Worm (Caenorhabditis elegans) whole organism, young adult: ENCODE data around the gene clc-12.
A peak's percentile ranks its signal among the peaks of the same experiment; 100 is the strongest.

Experiments used
- B0336.3 ChIP-seq: fragments of 200-800 bp; sonication (Bioruptor generic); IDR thresholded peaks from 2 replicates; pipeline ENCODE4 v1.3.6; 2022; ENCODE audit warnings: missing genetic modification characterization, missing compliant biosample characterization
- C17E4.6 ChIP-seq: fragments of 200-800 bp; sonication (Bioruptor generic); IDR thresholded peaks from 2 replicates; pipeline ENCODE4 v1.3.6; 2022; ENCODE audit warnings: missing genetic modification reagents, missing genetic modification characterization, missing compliant biosample characterization
- F22D6.2 ChIP-seq: sonication (generic microtip); optimal IDR thresholded peaks from 2 replicates; lab custom pipeline; 2016; ENCODE audit warnings: mild to moderate bottlenecking, missing genetic modification characterization, missing compliant biosample characterization
- T07F8.4 ChIP-seq: sonication (generic microtip); optimal IDR thresholded peaks from 2 replicates; lab custom pipeline; 2016; ENCODE audit warnings: mild to moderate bottlenecking, missing genetic modification characterization, moderate library complexity, missing compliant biosample characterization
- T26A5.8 ChIP-seq: sonication (generic microtip); optimal IDR thresholded peaks from 2 replicates; lab custom pipeline; 2016; ENCODE audit warnings: missing genetic modification characterization, missing compliant biosample characterization
- Y56A3A.18 ChIP-seq: fragments of 200-800 bp; sonication (Bioruptor generic); IDR thresholded peaks from 2 replicates; pipeline ENCODE4 v1.3.6; 2022; ENCODE audit warnings: missing genetic modification reagents, missing genetic modification characterization, missing compliant biosample characterization
- Y79H2A.3 ChIP-seq: fragments of 200-800 bp; sonication (Bioruptor generic); conservative IDR thresholded peaks from 2 replicates; pipeline ENCODE4 v1.3.6; 2022; ENCODE audit warnings: missing genetic modification reagents, missing genetic modification characterization, missing compliant biosample characterization
- akir-1 ChIP-seq: fragments of 200-800 bp; sonication (Bioruptor generic); optimal IDR thresholded peaks from 2 replicates; lab custom pipeline; 2018; ENCODE audit warnings: mild to moderate bottlenecking, missing genetic modification characterization, moderate library complexity, missing compliant biosample characterization
- athp-1 ChIP-seq: sonication (generic microtip); optimal IDR thresholded peaks from 2 replicates; lab custom pipeline; 2017; ENCODE audit warnings: mild to moderate bottlenecking, missing genetic modification characterization, missing compliant biosample characterization
- attf-3 ChIP-seq: fragments of 200-800 bp; sonication (Bioruptor generic); conservative IDR thresholded peaks from 2 replicates; pipeline ENCODE4 v1.3.6; 2022; ENCODE audit warnings: missing genetic modification reagents, missing genetic modification characterization, missing compliant biosample characterization
- attf-5 ChIP-seq: fragments of 200-800 bp; sonication (Bioruptor generic); optimal IDR thresholded peaks from 2 replicates; lab custom pipeline; 2018; ENCODE audit warnings: mild to moderate bottlenecking, missing genetic modification characterization, missing compliant biosample characterization
- ceh-100 ChIP-seq: fragments of 200-800 bp; sonication (Bioruptor generic); IDR thresholded peaks from 2 replicates; pipeline ENCODE4 v1.3.6; 2022; ENCODE audit warnings: missing genetic modification reagents, missing genetic modification characterization, missing compliant biosample characterization
- chd-7 ChIP-seq: sonication (generic microtip); optimal IDR thresholded peaks from 2 replicates; lab custom pipeline; 2016; ENCODE audit warnings: mild to moderate bottlenecking, missing genetic modification characterization, moderate library complexity, missing compliant biosample characterization
- die-1 ChIP-seq: sonication (generic microtip); optimal IDR thresholded peaks from 2 replicates; lab custom pipeline; 2016; ENCODE audit warnings: missing genotype, mild to moderate bottlenecking, missing genetic modification characterization, missing compliant biosample characterization
- egrh-3 ChIP-seq: fragments of 200-800 bp; sonication (Bioruptor generic); IDR thresholded peaks from 2 replicates; pipeline ENCODE4 v1.3.6; 2022; ENCODE audit warnings: missing genetic modification reagents, missing genetic modification characterization, missing compliant biosample characterization
- ekl-4 ChIP-seq: fragments of 200-800 bp; sonication (Bioruptor generic); IDR thresholded peaks from 2 replicates; pipeline ENCODE4 v1.3.6; 2022; ENCODE audit warnings: missing genetic modification reagents, missing genetic modification characterization, missing compliant biosample characterization
- hlh-26 ChIP-seq: fragments of 200-800 bp; sonication (Bioruptor generic); conservative IDR thresholded peaks from 2 replicates; pipeline ENCODE4 v1.3.6; 2022; ENCODE audit warnings: missing genetic modification reagents, missing genetic modification characterization, missing compliant biosample characterization
- hmg-1.2 ChIP-seq: fragments of 200-800 bp; sonication (Bioruptor generic); IDR thresholded peaks from 2 replicates; pipeline ENCODE4 v1.3.6; 2022; ENCODE audit warnings: missing genetic modification reagents, missing genetic modification characterization, missing compliant biosample characterization
- hsf-1 ChIP-seq: fragments of 200-800 bp; sonication (Bioruptor generic); IDR thresholded peaks from 2 replicates; pipeline ENCODE4 v1.3.6; 2022; ENCODE audit warnings: missing genetic modification reagents, missing genetic modification characterization, missing compliant biosample characterization
- lag-1 ChIP-seq: fragments of 200-800 bp; sonication (Bioruptor generic); IDR thresholded peaks from 2 replicates; pipeline ENCODE4 v1.3.6; 2022; ENCODE audit warnings: missing genetic modification reagents, missing genetic modification characterization, missing compliant biosample characterization
- let-526 ChIP-seq: fragments of 200-800 bp; sonication (Bioruptor generic); IDR thresholded peaks from 2 replicates; pipeline ENCODE4 v1.3.6; 2022; ENCODE audit warnings: missing genetic modification reagents, missing genetic modification characterization, missing compliant biosample characterization
- madf-8 ChIP-seq: fragments of 200-800 bp; sonication (Bioruptor generic); conservative IDR thresholded peaks from 2 replicates; pipeline ENCODE4 v1.3.6; 2022; ENCODE audit warnings: missing genetic modification reagents, missing genetic modification characterization, missing compliant biosample characterization
- mel-28 ChIP-seq: sonication (generic microtip); optimal IDR thresholded peaks from 2 replicates; lab custom pipeline; 2016; ENCODE audit warnings: borderline replicate concordance, mild to moderate bottlenecking, missing genetic modification characterization, missing compliant biosample characterization
- nfya-2 ChIP-seq: fragments of 200-800 bp; sonication (Bioruptor generic); IDR thresholded peaks from 2 replicates; pipeline ENCODE4 v1.3.6; 2022; ENCODE audit warnings: missing genetic modification reagents, missing genetic modification characterization, missing compliant biosample characterization
- nhr-27 ChIP-seq: fragments of 200-800 bp; sonication (Bioruptor generic); optimal IDR thresholded peaks from 2 replicates; lab custom pipeline; 2018; ENCODE audit warnings: mild to moderate bottlenecking, missing genetic modification characterization, moderate library complexity, missing compliant biosample characterization
- nhr-80 ChIP-seq: sonication (generic microtip); optimal IDR thresholded peaks from 2 replicates; lab custom pipeline; 2016; ENCODE audit warnings: missing genetic modification characterization, missing compliant biosample characterization
- nhr-90 ChIP-seq: sonication (generic microtip); optimal IDR thresholded peaks from 2 replicates; lab custom pipeline; 2016; ENCODE audit warnings: missing genotype, mild to moderate bottlenecking, missing genetic modification characterization, missing compliant biosample characterization
- pbrm-1 ChIP-seq: fragments of 200-800 bp; sonication (Bioruptor generic); IDR thresholded peaks from 2 replicates; pipeline ENCODE4 v1.3.6; 2022; ENCODE audit warnings: missing genetic modification reagents, missing genetic modification characterization, missing compliant biosample characterization
- pha-4 ChIP-seq: fragments of 150-350 bp; sonication (generic microtip); optimal IDR thresholded peaks from 2 replicates; lab custom pipeline; 2014; ENCODE audit warnings: missing biosample characterization, missing genetic modification reagents, missing genetic modification characterization
- rcor-1 ChIP-seq: fragments of 200-800 bp; sonication (Bioruptor generic); IDR thresholded peaks from 2 replicates; pipeline ENCODE4 v1.3.6; 2022; ENCODE audit warnings: missing genetic modification reagents, missing genetic modification characterization, missing compliant biosample characterization
- rec-8 ChIP-seq, 2 experiments: sonication (generic microtip); optimal IDR thresholded peaks; 2 replicates each; lab custom pipeline; 2016; ENCODE audit warnings: mild to moderate bottlenecking in 2 of 2, missing genetic modification characterization in 2 of 2, missing genetic modification reagents in 2 of 2, missing genotype in 2 of 2, missing biosample characterization in 1 of 2, missing compliant biosample characterization in 1 of 2, moderate library complexity in 1 of 2
- repo-1 ChIP-seq: sonication (generic microtip); optimal IDR thresholded peaks from 2 replicates; lab custom pipeline; 2017; ENCODE audit warnings: mild to moderate bottlenecking, missing genetic modification characterization, missing compliant biosample characterization
- snpc-4 ChIP-seq, 5 experiments: fragments of 150-350 bp in 1 of 5; sonication (generic microtip) in 4 of 5; optimal IDR thresholded peaks; 2 replicates each; lab custom pipeline; 2014 to 2018; ENCODE audit warnings: missing genetic modification characterization in 5 of 5, missing biosample characterization in 3 of 5, antibody characterized with exemption in 2 of 5, mild to moderate bottlenecking in 2 of 5, missing compliant biosample characterization in 2 of 5, missing genotype in 2 of 5, moderate library complexity in 2 of 5, missing genetic modification reagents in 1 of 5
- sptf-2 ChIP-seq: fragments of 200-800 bp; sonication (Bioruptor generic); optimal IDR thresholded peaks from 2 replicates; lab custom pipeline; 2018; ENCODE audit warnings: mild to moderate bottlenecking, missing genetic modification characterization, missing compliant biosample characterization
- tbx-9 ChIP-seq: sonication (generic microtip); optimal IDR thresholded peaks from 2 replicates; lab custom pipeline; 2016; ENCODE audit warnings: borderline replicate concordance, missing genetic modification characterization, inconsistent platforms, missing compliant biosample characterization
- tlf-1 ChIP-seq: fragments of 200-800 bp; sonication (Bioruptor generic); optimal IDR thresholded peaks from 2 replicates; lab custom pipeline; 2018; ENCODE audit warnings: mild to moderate bottlenecking, missing genetic modification characterization, missing compliant biosample characterization
- zfh-2 ChIP-seq: fragments of 200-800 bp; sonication (Bioruptor generic); conservative IDR thresholded peaks from 2 replicates; pipeline ENCODE4 v1.3.6; 2022; ENCODE audit warnings: missing genetic modification reagents, missing genetic modification characterization, missing compliant biosample characterization
- ztf-22 ChIP-seq: fragments of 200-800 bp; sonication (Bioruptor generic); optimal IDR thresholded peaks from 2 replicates; lab custom pipeline; 2018; ENCODE audit warnings: mild to moderate bottlenecking, missing genetic modification characterization, moderate library complexity, missing compliant biosample characterization

The clc-12 gene

DNA sequence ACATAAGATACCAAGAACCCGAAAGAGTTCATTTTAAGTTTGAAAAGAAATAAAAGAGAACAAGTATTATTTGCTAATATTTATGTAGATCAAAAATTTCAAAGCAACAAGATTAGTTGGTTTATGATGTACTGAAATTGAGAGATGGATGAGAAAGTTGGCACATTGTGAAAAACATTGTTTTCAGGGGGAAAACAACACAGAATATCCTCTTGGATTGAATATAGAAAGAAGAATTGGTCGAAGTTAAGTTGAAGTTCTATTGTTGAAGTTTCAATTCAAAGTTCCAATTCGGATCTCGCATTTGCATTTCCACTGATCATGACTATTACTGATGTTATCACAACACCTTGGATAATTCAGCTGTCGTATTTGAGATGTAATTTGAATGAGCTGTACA, 8.6 kb downstream of the clc-12 start:
- TF ChIP-seq hmg-1.2 (GFP tag; lab: Robert Waterston, UW) (no peak), Y56A3A.18 (GFP tag; lab: Robert Waterston, UW) (no peak), let-526 (no peak), madf-8 (GFP tag; lab: Robert Waterston, UW) (no peak), B0336.3 (GFP tag; lab: Robert Waterston, UW) (no peak), lag-1 (GFP tag; lab: Robert Waterston, UW) (no peak), ekl-4 (GFP tag; lab: Robert Waterston, UW) (no peak), sptf-2 (GFP tag; lab: Kevin White, UChicago) (no peak), pha-4 (no peak), attf-3 (GFP tag; lab: Robert Waterston, UW) (no peak), die-1 (tag; lab: Kevin White, UChicago) (no peak), hsf-1 (GFP tag; lab: Robert Waterston, UW) (no peak), nhr-27 (tag; lab: Kevin White, UChicago) (no peak)

DNA sequence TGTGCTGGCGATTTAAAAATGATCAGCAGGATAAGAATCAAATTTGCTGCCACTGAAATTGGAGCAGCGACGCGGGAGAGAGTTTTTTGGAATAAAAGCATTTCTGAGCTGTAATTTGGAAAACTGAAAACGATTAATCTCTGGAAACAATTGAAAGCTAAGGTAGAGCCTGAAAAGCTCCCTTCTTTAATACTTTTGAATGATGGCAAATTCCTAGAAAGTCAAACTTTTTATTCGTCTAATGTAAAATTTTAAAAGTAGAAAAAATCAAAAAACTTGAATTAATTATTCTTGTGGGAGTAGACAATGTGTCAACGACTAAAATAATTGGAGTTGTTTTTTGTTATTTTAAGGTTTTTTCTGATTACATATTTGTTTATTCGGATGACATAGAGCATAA, 9.0 kb downstream of the clc-12 start, which contains the start of gene str-217:
Gene str-217, minus strand, starts transcription at position 101 of the 400 bp plus-strand sequence.
- TF ChIP-seq ceh-100 (GFP tag; lab: Robert Waterston, UW) (no peak), snpc-4 (GFP tag; optimal IDR thresholded peaks at IDR 0.05; lab: Kevin White, UChicago) (no peak), snpc-4 (tag; optimal IDR thresholded peaks at IDR 0.05; lab: Kevin White, UChicago) (no peak), athp-1 (tag; lab: Kevin White, UChicago) (no peak), C17E4.6 (GFP tag; lab: Robert Waterston, UW) (no peak), nfya-2 (GFP tag; lab: Robert Waterston, UW) (no peak), mel-28 (tag; lab: Kevin White, UChicago) (no peak), nhr-90 (tag; lab: Kevin White, UChicago) (no peak), sptf-2 (GFP tag; lab: Kevin White, UChicago) (no peak), rcor-1 (GFP tag; lab: Robert Waterston, UW) (no peak), repo-1 (tag; lab: Kevin White, UChicago) (no peak), T26A5.8 (no peak), nhr-80 (tag; lab: Kevin White, UChicago) (no peak), tlf-1 (no peak), pbrm-1 (GFP tag; lab: Robert Waterston, UW) (no peak), tbx-9 (tag; lab: Kevin White, UChicago) (no peak), chd-7 (no peak), egrh-3 (GFP tag; lab: Robert Waterston, UW) (no peak)

DNA sequence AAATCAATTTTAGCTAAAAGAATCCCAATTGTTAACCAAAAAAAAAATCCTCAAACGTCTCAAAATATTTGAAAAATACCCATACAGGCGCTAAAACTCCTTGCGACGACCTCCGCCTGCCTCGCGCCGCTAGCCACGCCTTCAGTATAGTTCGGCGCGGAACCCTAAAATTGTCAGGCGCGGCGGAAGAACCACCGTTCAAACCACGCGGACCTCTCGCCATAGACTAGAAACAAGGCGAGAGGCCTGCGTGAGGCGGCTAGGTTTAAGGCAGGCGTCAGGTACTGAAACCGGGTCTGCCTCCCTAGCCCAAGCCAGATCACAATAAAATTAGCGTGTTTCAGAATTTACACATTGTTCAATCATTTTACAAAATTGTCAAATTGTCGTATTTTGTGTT, 16.8 kb downstream of the clc-12 start:
- no peak for TF ChIP-seq ekl-4 (GFP tag; lab: Robert Waterston, UW)
- peak; percentile 67 for TF ChIP-seq zfh-2 (GFP tag; lab: Robert Waterston, UW)

DNA sequence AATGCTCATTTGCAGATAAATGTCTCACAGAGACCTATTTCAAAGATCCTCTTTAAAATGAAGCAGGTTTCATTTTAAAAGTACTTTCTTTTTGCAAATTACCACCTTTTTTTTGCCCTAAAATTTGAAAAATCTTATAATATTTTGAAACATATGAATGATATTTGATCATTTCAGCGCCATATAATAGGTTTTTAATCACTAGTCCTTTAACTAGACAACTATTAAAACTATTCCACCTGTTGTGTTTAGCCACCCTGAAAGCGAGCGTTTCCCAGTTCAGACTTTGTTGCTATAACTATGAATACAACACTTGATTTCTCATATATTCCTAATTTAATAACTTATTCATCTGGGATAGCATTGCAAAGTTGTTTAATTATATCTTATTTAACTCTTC, 17.5 kb downstream of the clc-12 start, which contains the start of gene srz-95:
Gene srz-95, plus strand, starts transcription at position 301 of the 400 bp plus-strand sequence.
- TF ChIP-seq lag-1 (GFP tag; lab: Robert Waterston, UW): no peak
- no peak for TF ChIP-seq madf-8 (GFP tag; lab: Robert Waterston, UW)

DNA sequence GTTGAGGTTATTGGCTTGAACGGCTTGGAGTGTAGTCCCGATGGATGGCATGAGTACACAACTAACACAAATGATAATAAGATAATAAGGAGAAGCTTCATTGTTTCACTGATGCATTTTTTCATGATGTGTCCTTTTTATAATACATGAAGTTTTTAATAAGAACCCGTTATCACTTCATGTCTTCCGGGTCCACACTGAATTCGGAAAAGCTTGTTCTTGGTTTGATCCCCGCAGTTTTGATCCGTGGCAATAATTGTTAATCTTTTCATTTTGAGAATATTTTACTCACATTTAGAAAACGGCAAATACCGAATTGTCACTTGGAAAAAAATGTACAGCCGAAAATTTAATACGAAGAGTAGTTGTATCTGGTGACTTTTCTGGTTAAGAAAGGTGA, 20.6 kb downstream of the clc-12 start, which contains the start of gene Y102A5C.27:
Gene Y102A5C.27, minus strand, starts transcription at position 101 of the 400 bp plus-strand sequence.
- no peak for TF ChIP-seq hlh-26 (GFP tag; lab: Robert Waterston, UW)
- TF ChIP-seq attf-5 (GFP tag; lab: Kevin White, UChicago): no peak
- TF ChIP-seq F22D6.2: no peak
- no peak for TF ChIP-seq Y79H2A.3 (GFP tag; lab: Robert Waterston, UW)
- TF ChIP-seq rec-8 (tag; optimal IDR thresholded peaks at IDR 0.05; lab: Kevin White, UChicago): no peak
- TF ChIP-seq T07F8.4 (tag; lab: Kevin White, UChicago): no peak
- no peak for TF ChIP-seq akir-1 (GFP tag; lab: Kevin White, UChicago)
- TF ChIP-seq ztf-22 (GFP tag; lab: Kevin White, UChicago): no peak
